Fruit fly (Drosophila melanogaster) whole organism, embryonic: ENCODE results near the gene sdk.

Experiments used
- Ada2b ChIP-seq: fragments of 200-800 bp; sonication (Bioruptor generic); IDR thresholded peaks from 2 replicates; pipeline ENCODE4 v1.3.6; 2022; ENCODE audit warnings: missing biosample characterization, missing genetic modification characterization
- Adf1 ChIP-seq: fragments of 200-800 bp; sonication (Bioruptor generic); IDR thresholded peaks from 2 replicates; pipeline ENCODE4 v1.3.6; 2022; ENCODE audit warnings: missing biosample characterization, missing genetic modification characterization
- BtbVII ChIP-seq: fragments of 200-800 bp; sonication (Bioruptor generic); optimal IDR thresholded peaks from 3 replicates; lab custom pipeline; 2017; ENCODE audit warnings: missing biosample characterization, mild to moderate bottlenecking, missing genetic modification characterization
- CG10274 ChIP-seq: fragments of 200-800 bp; sonication (Bioruptor generic); optimal IDR thresholded peaks from 3 replicates; lab custom pipeline; 2017; ENCODE audit warnings: missing biosample characterization, mild to moderate bottlenecking, missing genetic modification characterization
- CG10321 ChIP-seq: fragments of 200-800 bp; sonication (Bioruptor generic); IDR thresholded peaks from 2 replicates; pipeline ENCODE4 v1.3.6; 2022; ENCODE audit warnings: missing biosample characterization, missing genetic modification characterization
- CG10654 ChIP-seq: fragments of 200-800 bp; sonication (Bioruptor generic); optimal IDR thresholded peaks from 2 replicates; lab custom pipeline; 2016; ENCODE audit warnings: missing biosample characterization, missing genetic modification characterization
- CG10959 ChIP-seq: fragments of 200-800 bp; sonication (Bioruptor generic); IDR thresholded peaks from 2 replicates; pipeline ENCODE4 v1.3.6; 2022; ENCODE audit warnings: missing biosample characterization, missing genetic modification characterization
- CG11695 ChIP-seq: fragments of 200-800 bp; sonication (Bioruptor generic); IDR thresholded peaks from 3 replicates; pipeline ENCODE4 v1.3.6; 2022; ENCODE audit warnings: missing biosample characterization, missing genetic modification characterization
- CG12219 ChIP-seq: fragments of 200-800 bp; sonication (Bioruptor generic); optimal IDR thresholded peaks from 3 replicates; lab custom pipeline; 2018; ENCODE audit warnings: missing biosample characterization, mild to moderate bottlenecking, missing genetic modification characterization
- CG13424 ChIP-seq: fragments of 200-800 bp; sonication (Bioruptor generic); optimal IDR thresholded peaks from 2 replicates; lab custom pipeline; 2019; ENCODE audit warnings: missing biosample characterization, mild to moderate bottlenecking, missing genetic modification characterization, moderate library complexity
- CG1602 ChIP-seq: fragments of 200-800 bp; sonication (Bioruptor generic); optimal IDR thresholded peaks from 3 replicates; lab custom pipeline; 2016; ENCODE audit warnings: missing biosample characterization, missing genetic modification characterization
- CG1647 ChIP-seq: fragments of 200-800 bp; sonication (Bioruptor generic); optimal IDR thresholded peaks from 3 replicates; lab custom pipeline; 2016; ENCODE audit warnings: missing biosample characterization, missing genetic modification characterization
- CG16779 ChIP-seq: fragments of 200-800 bp; sonication (Bioruptor generic); IDR thresholded peaks from 2 replicates; pipeline ENCODE4 v1.3.6; 2022; ENCODE audit warnings: missing biosample characterization, missing genetic modification characterization
- CG17186 ChIP-seq: fragments of 200-800 bp; sonication (Bioruptor generic); optimal IDR thresholded peaks from 3 replicates; lab custom pipeline; 2017; ENCODE audit warnings: missing biosample characterization, missing genetic modification reagents, missing genetic modification characterization
- CG17361 ChIP-seq: fragments of 200-800 bp; sonication (Bioruptor generic); IDR thresholded peaks from 3 replicates; pipeline ENCODE4 v1.3.6; 2022; ENCODE audit warnings: missing biosample characterization, missing genetic modification characterization
- CG17568 ChIP-seq: fragments of 200-800 bp; sonication (Bioruptor generic); optimal IDR thresholded peaks from 2 replicates; lab custom pipeline; 2018; ENCODE audit warnings: missing biosample characterization, mild to moderate bottlenecking, missing genetic modification characterization, moderate library complexity
- CG2199 ChIP-seq: fragments of 200-800 bp; sonication (Bioruptor generic); IDR thresholded peaks from 3 replicates; pipeline ENCODE4 v1.3.6; 2022; ENCODE audit warnings: missing biosample characterization, missing genetic modification characterization
- CG2875 ChIP-seq: fragments of 200-800 bp; sonication (Bioruptor generic); optimal IDR thresholded peaks from 2 replicates; lab custom pipeline; 2017; ENCODE audit warnings: missing biosample characterization, mild to moderate bottlenecking, missing genetic modification characterization, missing genetic modification reagents
- CG2889 ChIP-seq: fragments of 200-800 bp; sonication (Bioruptor generic); IDR thresholded peaks from 3 replicates; pipeline ENCODE4 v1.3.6; 2022; ENCODE audit warnings: missing biosample characterization, missing genetic modification characterization
- CG32532 ChIP-seq: fragments of 200-800 bp; sonication (Bioruptor generic); IDR thresholded peaks from 2 replicates; pipeline ENCODE4 v1.3.6; 2022; ENCODE audit warnings: missing biosample characterization, missing genetic modification characterization
- CG3407 ChIP-seq: fragments of 200-800 bp; sonication (Bioruptor generic); optimal IDR thresholded peaks from 2 replicates; lab custom pipeline; 2018; ENCODE audit warnings: missing biosample characterization, mild to moderate bottlenecking, missing genetic modification characterization
- CG4360 ChIP-seq: fragments of 200-800 bp; sonication (Bioruptor generic); IDR thresholded peaks from 2 replicates; pipeline ENCODE4 v1.3.6; 2022; ENCODE audit warnings: missing biosample characterization, missing genetic modification characterization
- CG6683 ChIP-seq: fragments of 200-800 bp; sonication (Bioruptor generic); optimal IDR thresholded peaks from 2 replicates; lab custom pipeline; 2017; ENCODE audit warnings: missing biosample characterization, mild to moderate bottlenecking, missing genetic modification characterization, missing genetic modification reagents
- CG7556 ChIP-seq: fragments of 200-800 bp; sonication (Bioruptor generic); optimal IDR thresholded peaks from 2 replicates; lab custom pipeline; 2017; ENCODE audit warnings: missing biosample characterization, mild to moderate bottlenecking, missing genetic modification characterization
- CG8765 ChIP-seq: fragments of 200-800 bp; sonication (Bioruptor generic); IDR thresholded peaks from 2 replicates; pipeline ENCODE4 v1.3.6; 2022; ENCODE audit warnings: missing biosample characterization, missing genetic modification characterization
- Dip3 ChIP-seq: fragments of 200-800 bp; sonication (Bioruptor generic); optimal IDR thresholded peaks from 3 replicates; lab custom pipeline; 2016; ENCODE audit warnings: missing biosample characterization, missing genetic modification characterization
- Doc3 ChIP-seq: fragments of 200-800 bp; sonication (Bioruptor generic); IDR thresholded peaks from 3 replicates; pipeline ENCODE4 v1.3.6; 2022; ENCODE audit warnings: missing biosample characterization, missing genetic modification characterization; ENCODE audit not compliant: partially characterized antibody
- Gsc ChIP-seq: fragments of 200-800 bp; sonication (Bioruptor generic); IDR thresholded peaks from 2 replicates; pipeline ENCODE4 v1.3.6; 2022; ENCODE audit warnings: missing biosample characterization, missing genetic modification characterization
- HHEX ChIP-seq: fragments of 200-800 bp; sonication (Bioruptor generic); optimal IDR thresholded peaks from 3 replicates; lab custom pipeline; 2017; ENCODE audit warnings: missing biosample characterization, mild to moderate bottlenecking, missing genetic modification characterization, missing genetic modification reagents
- Jarid2 ChIP-seq: fragments of 200-800 bp; sonication (Bioruptor generic); optimal IDR thresholded peaks from 3 replicates; lab custom pipeline; 2017; ENCODE audit warnings: mild to moderate bottlenecking, missing biosample characterization, missing genetic modification reagents, missing genetic modification characterization
- Ptx1 ChIP-seq: fragments of 200-800 bp; sonication (Bioruptor generic); IDR thresholded peaks from 2 replicates; pipeline ENCODE4 v1.3.6; 2022; ENCODE audit warnings: missing biosample characterization, missing genetic modification characterization
- Sry-β ChIP-seq: fragments of 200-800 bp; sonication (Bioruptor generic); optimal IDR thresholded peaks from 2 replicates; lab custom pipeline; 2018; ENCODE audit warnings: missing biosample characterization, mild to moderate bottlenecking, missing genetic modification characterization, moderate library complexity
- Trl ChIP-seq, 3 experiments: fragments of >200 bp in 2 of 3; fragments of 200-800 bp in 1 of 3; sonication (Bioruptor generic) in 1 of 3; optimal IDR thresholded peaks; 2 replicates in 1 of 3; 3 replicates in 2 of 3; lab custom pipeline; 2016 to 2017; ENCODE audit warnings: missing biosample characterization in 1 of 3, missing genetic modification characterization in 1 of 3
- YL-1 ChIP-seq: fragments of 200-800 bp; sonication (Bioruptor generic); optimal IDR thresholded peaks from 3 replicates; lab custom pipeline; 2017; ENCODE audit warnings: missing biosample characterization, mild to moderate bottlenecking, missing genetic modification characterization
- cato ChIP-seq: fragments of 200-800 bp; sonication (Bioruptor generic); optimal IDR thresholded peaks from 2 replicates; lab custom pipeline; 2016; ENCODE audit warnings: missing biosample characterization, missing genetic modification characterization, borderline replicate concordance
- ci ChIP-seq: fragments of 200-800 bp; sonication (Bioruptor generic); IDR thresholded peaks from 3 replicates; pipeline ENCODE4 v1.3.6; 2022; ENCODE audit warnings: missing biosample characterization, missing genetic modification characterization
- dan ChIP-seq: fragments of 200-800 bp; sonication (Bioruptor generic); IDR thresholded peaks from 2 replicates; pipeline ENCODE4 v1.3.6; 2022; ENCODE audit warnings: missing biosample characterization, missing genetic modification characterization
- eyg ChIP-seq: fragments of 200-800 bp; sonication (Bioruptor generic); optimal IDR thresholded peaks from 3 replicates; lab custom pipeline; 2016; ENCODE audit warnings: missing biosample characterization, missing genetic modification characterization
- gce ChIP-seq: fragments of 200-800 bp; sonication (Bioruptor generic); IDR thresholded peaks from 3 replicates; pipeline ENCODE4 v1.3.6; 2022; ENCODE audit warnings: missing biosample characterization, missing genetic modification characterization
- ken ChIP-seq: fragments of 200-800 bp; sonication (Bioruptor generic); IDR thresholded peaks from 3 replicates; pipeline ENCODE4 v1.3.6; 2022; ENCODE audit warnings: missing biosample characterization, missing genetic modification characterization
- lov ChIP-seq, 2 experiments: fragments of 200-800 bp in 1 of 2; fragments of >200 bp in 1 of 2; sonication (Bioruptor generic) in 1 of 2; IDR thresholded peaks in 1 of 2; optimal IDR thresholded peaks in 1 of 2; 2 replicates in 1 of 2; 3 replicates in 1 of 2; pipeline versions ENCODE4 v1.3.6 to Lab custom; 2017 to 2022; ENCODE audit warnings: missing biosample characterization in 1 of 2, missing genetic modification characterization in 1 of 2
- mld ChIP-seq: fragments of 200-800 bp; sonication (Bioruptor generic); IDR thresholded peaks from 3 replicates; pipeline ENCODE4 v1.3.6; 2022; ENCODE audit warnings: missing biosample characterization, missing genetic modification characterization; ENCODE audit not compliant: partially characterized antibody
- pfk ChIP-seq: fragments of 200-800 bp; sonication (Bioruptor generic); optimal IDR thresholded peaks from 2 replicates; lab custom pipeline; 2018; ENCODE audit warnings: missing biosample characterization, mild to moderate bottlenecking, missing genetic modification characterization, moderate library complexity
- pnt ChIP-seq: fragments of 200-800 bp; sonication (Bioruptor generic); optimal IDR thresholded peaks from 3 replicates; lab custom pipeline; 2016; ENCODE audit warnings: missing biosample characterization, missing genetic modification characterization
- repo ChIP-seq: fragments of 200-800 bp; sonication (Bioruptor generic); optimal IDR thresholded peaks from 2 replicates; lab custom pipeline; 2016; ENCODE audit warnings: missing biosample characterization, missing genetic modification characterization
- run ChIP-seq: fragments of 200-800 bp; sonication (Bioruptor generic); optimal IDR thresholded peaks from 3 replicates; lab custom pipeline; 2018; ENCODE audit warnings: missing biosample characterization, mild to moderate bottlenecking, missing genetic modification characterization
- stc ChIP-seq: fragments of 200-800 bp; sonication (Bioruptor generic); IDR thresholded peaks from 2 replicates; pipeline ENCODE4 v1.3.6; 2022; ENCODE audit warnings: missing biosample characterization, missing genetic modification characterization
- tna ChIP-seq: fragments of 200-800 bp; sonication (Bioruptor generic); IDR thresholded peaks from 2 replicates; pipeline ENCODE4 v1.3.6; 2022; ENCODE audit warnings: missing biosample characterization, missing genetic modification characterization; ENCODE audit not compliant: partially characterized antibody
- tup ChIP-seq: fragments of 200-800 bp; sonication (Bioruptor generic); optimal IDR thresholded peaks from 2 replicates; lab custom pipeline; 2016; ENCODE audit warnings: missing biosample characterization, mild to moderate bottlenecking, missing genetic modification characterization, moderate library complexity
- usp ChIP-seq: fragments of >200 bp; optimal IDR thresholded peaks from 2 replicates; lab custom pipeline; 2017; ENCODE audit warnings: missing biosample characterization, missing genetic modification characterization

sdk gene

DNA sequence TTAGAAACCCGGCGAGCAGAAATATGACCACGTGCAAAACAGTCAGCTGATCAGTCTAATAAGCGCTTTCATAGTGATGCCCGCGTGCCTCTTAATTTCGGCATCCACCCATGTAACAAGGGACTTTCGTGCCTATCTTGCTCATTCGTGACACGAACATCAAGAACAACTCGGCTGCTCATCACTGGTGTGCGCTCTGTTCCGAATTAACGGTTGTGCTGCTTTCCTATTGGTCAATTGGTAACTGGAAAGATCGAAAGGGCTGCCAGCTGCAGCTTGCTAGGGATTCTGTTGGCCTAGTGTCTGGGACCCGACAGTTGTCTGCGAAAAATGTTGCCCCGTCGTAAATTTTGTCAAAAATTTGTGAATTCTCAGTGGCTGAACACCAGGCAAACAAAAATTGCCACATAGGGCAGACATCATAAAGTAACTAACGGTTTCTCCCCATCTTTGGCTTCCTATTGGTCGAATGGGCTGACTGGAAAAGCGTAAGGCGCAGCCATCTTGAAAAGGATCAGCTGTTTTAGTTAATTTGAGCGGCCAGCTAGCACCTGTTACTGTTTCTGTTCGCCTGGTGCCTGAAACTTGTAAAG lies 109.9 kb downstream of the sdk start (continued):
- TF ChIP-seq CG2875 (GFP tag; lab: Kevin White, UChicago), result no peak
- TF ChIP-seq CG32532 (GFP tag; lab: Robert Waterston, UW), result peak; percentile 43; the same call in 1 of the 2 replicates
- no peak for TF ChIP-seq CG17186 (GFP tag; lab: Kevin White, UChicago)
- TF ChIP-seq CG10654 (GFP tag; lab: Kevin White, UChicago), result no peak
- no peak for TF ChIP-seq Gsc (GFP tag; lab: Robert Waterston, UW)
- TF ChIP-seq ken (GFP tag; lab: Robert Waterston, UW), result no peak
- TF ChIP-seq CG6683 (GFP tag; lab: Kevin White, UChicago), result no peak
- no peak for TF ChIP-seq usp (GFP tag; lab: Kevin White, UChicago)
- TF ChIP-seq mld (GFP tag; lab: Robert Waterston, UW), result peak; percentile 96
- no peak for TF ChIP-seq CG2889 (GFP tag; lab: Robert Waterston, UW)
- peak; percentile 80 for TF ChIP-seq tna (GFP tag; lab: Robert Waterston, UW)
- TF ChIP-seq CG17568, result no peak
- no peak for TF ChIP-seq Jarid2 (GFP tag; lab: Kevin White, UChicago)
- TF ChIP-seq CG1602, result no peak
- TF ChIP-seq CG2199, result no peak
- TF ChIP-seq lov (optimal IDR thresholded peaks at IDR 0.05; lab: Kevin White, UChicago), result no peak
- no peak for TF ChIP-seq lov (GFP tag; IDR thresholded peaks at IDR 0.05; lab: Robert Waterston, UW)
- TF ChIP-seq CG10321 (GFP tag; lab: Robert Waterston, UW), result no peak
- TF ChIP-seq run, result no peak
- TF ChIP-seq CG7556, result no peak
- TF ChIP-seq tup, result no peak
- no peak for TF ChIP-seq Adf1 (GFP tag; lab: Robert Waterston, UW)
- no peak for TF ChIP-seq CG8765 (GFP tag; lab: Robert Waterston, UW)
- no peak for TF ChIP-seq HHEX (GFP tag; lab: Kevin White, UChicago)
- no peak for TF ChIP-seq CG10274 (GFP tag; lab: Kevin White, UChicago)
- no peak for TF ChIP-seq cato (GFP tag; lab: Kevin White, UChicago)
- peak; percentile 96 for TF ChIP-seq Sry-β
- TF ChIP-seq CG10959, result no peak
- no peak for TF ChIP-seq Ptx1
- no peak for TF ChIP-seq CG16779 (GFP tag; lab: Robert Waterston, UW)
- TF ChIP-seq CG3407 (GFP tag; lab: Kevin White, UChicago), result no peak
- no peak for TF ChIP-seq BtbVII (GFP tag; lab: Kevin White, UChicago)
- TF ChIP-seq stc, result no peak
- TF ChIP-seq ci (GFP tag; lab: Robert Waterston, UW), result no peak
- no peak for TF ChIP-seq CG12219
- TF ChIP-seq Dip3 (GFP tag; lab: Kevin White, UChicago), result no peak
- no peak for TF ChIP-seq Ada2b (GFP tag; lab: Robert Waterston, UW)
- TF ChIP-seq CG4360 (GFP tag; lab: Robert Waterston, UW), result no peak
- TF ChIP-seq CG11695 (GFP tag; lab: Robert Waterston, UW), result no peak
- TF ChIP-seq Trl (optimal IDR thresholded peaks at IDR 0.05; lab: Kevin White, UChicago), result no peak
- no peak for TF ChIP-seq Trl (GFP tag; optimal IDR thresholded peaks at IDR 0.05; lab: Kevin White, UChicago)
- TF ChIP-seq Doc3 (GFP tag; lab: Robert Waterston, UW), result peak; percentile 99
- TF ChIP-seq CG1647 (GFP tag; lab: Kevin White, UChicago), result no peak
- no peak for TF ChIP-seq dan (GFP tag; lab: Robert Waterston, UW)
- TF ChIP-seq gce (GFP tag; lab: Robert Waterston, UW), result no peak
- no peak for TF ChIP-seq repo (GFP tag; lab: Kevin White, UChicago)
- no peak for TF ChIP-seq pfk (GFP tag; lab: Kevin White, UChicago)
- no peak for TF ChIP-seq CG13424
- TF ChIP-seq eyg, result no peak
- no peak for TF ChIP-seq YL-1 (GFP tag; lab: Kevin White, UChicago)
- no peak for TF ChIP-seq CG17361
- no peak for TF ChIP-seq pnt
